Worm (Caenorhabditis elegans) whole organism, L3 larva: Measurements from ENCODE around the gene ptb-1.
A peak's percentile ranks its signal among the peaks of the same experiment; 100 is the strongest.

ENCODE experiments used
- ZK546.5 ChIP-seq: sonication (generic microtip); optimal IDR thresholded peaks from 2 replicates; lab custom pipeline; 2017; ENCODE audit warnings: missing biosample characterization, missing genetic modification characterization
- ama-1 ChIP-seq: fragments of 150-350 bp; optimal IDR thresholded peaks from 2 replicates; lab custom pipeline; 2018
- ceh-28 ChIP-seq: fragments of 150-350 bp; optimal IDR thresholded peaks from 2 replicates; lab custom pipeline; 2014; ENCODE audit warnings: missing biosample characterization, missing genetic modification reagents, missing genetic modification characterization
- ceh-82 ChIP-seq: fragments of 150-350 bp; optimal IDR thresholded peaks from 2 replicates; lab custom pipeline; 2014; ENCODE audit warnings: missing biosample characterization, missing genetic modification characterization
- daf-12 ChIP-seq: fragments of 150-350 bp; optimal IDR thresholded peaks from 2 replicates; lab custom pipeline; 2014; ENCODE audit warnings: missing biosample characterization, missing genetic modification reagents, missing genetic modification characterization
- egl-5 ChIP-seq: fragments of 150-350 bp; optimal IDR thresholded peaks from 2 replicates; lab custom pipeline; 2017; ENCODE audit warnings: missing biosample characterization, missing genetic modification reagents, missing genetic modification characterization, inconsistent platforms
- elt-1 ChIP-seq: fragments of 150-350 bp; optimal IDR thresholded peaks from 2 replicates; lab custom pipeline; 2014; ENCODE audit warnings: missing biosample characterization, missing genetic modification characterization
- elt-2 ChIP-seq: sonication (generic microtip); optimal IDR thresholded peaks from 2 replicates; lab custom pipeline; 2016; ENCODE audit warnings: missing genetic modification reagents, mild to moderate bottlenecking, missing genetic modification characterization, missing compliant biosample characterization
- elt-3 ChIP-seq, 3 experiments: fragments of 150-350 bp in 1 of 3; sonication (generic microtip) in 2 of 3; optimal IDR thresholded peaks; 2 replicates in 2 of 3; 4 replicates in 1 of 3; lab custom pipeline; 2014 to 2017; ENCODE audit warnings: missing biosample characterization in 3 of 3, missing genetic modification characterization in 3 of 3
- eor-1 ChIP-seq, 2 experiments: fragments of 150-350 bp; optimal IDR thresholded peaks; 2 replicates each; lab custom pipeline; 2014 to 2018; ENCODE audit warnings: missing biosample characterization in 2 of 2, missing genetic modification characterization in 2 of 2
- fkh-10 ChIP-seq: sonication (generic microtip); optimal IDR thresholded peaks from 2 replicates; lab custom pipeline; 2017; ENCODE audit warnings: missing biosample characterization, missing genetic modification reagents, missing genetic modification characterization
- lin-15B ChIP-seq: fragments of 150-350 bp; optimal IDR thresholded peaks from 2 replicates; lab custom pipeline; 2014; ENCODE audit warnings: missing biosample characterization, missing genetic modification characterization
- lin-39 ChIP-seq: fragments of 150-350 bp; optimal IDR thresholded peaks from 2 replicates; lab custom pipeline; 2018; ENCODE audit warnings: missing biosample characterization, missing genetic modification reagents, missing genetic modification characterization
- lsy-12 ChIP-seq: sonication (generic microtip); optimal IDR thresholded peaks from 2 replicates; lab custom pipeline; 2016; ENCODE audit warnings: mild to moderate bottlenecking, missing genetic modification characterization, missing compliant biosample characterization
- mdl-1 ChIP-seq: fragments of 150-350 bp; optimal IDR thresholded peaks from 2 replicates; lab custom pipeline; 2014; ENCODE audit warnings: missing biosample characterization, missing genetic modification characterization
- mml-1 ChIP-seq: fragments of 150-350 bp; sonication (generic microtip); optimal IDR thresholded peaks from 3 replicates; lab custom pipeline; 2014; ENCODE audit warnings: missing biosample characterization, missing genetic modification characterization
- nfya-1 ChIP-seq: sonication (generic microtip); optimal IDR thresholded peaks from 2 replicates; lab custom pipeline; 2017; ENCODE audit warnings: missing genetic modification characterization, mild to moderate bottlenecking, missing compliant biosample characterization, antibody characterized with exemption, moderate library complexity; ENCODE audit not compliant: insufficient read depth
- nhr-11 ChIP-seq: fragments of 150-350 bp; optimal IDR thresholded peaks from 2 replicates; lab custom pipeline; 2014; ENCODE audit warnings: missing biosample characterization, missing genetic modification characterization
- nhr-237 ChIP-seq: fragments of 150-350 bp; optimal IDR thresholded peaks from 2 replicates; lab custom pipeline; 2014; ENCODE audit warnings: missing biosample characterization, missing genetic modification characterization
- nhr-25 ChIP-seq: sonication (generic microtip); optimal IDR thresholded peaks from 2 replicates; lab custom pipeline; 2017; ENCODE audit warnings: missing biosample characterization, missing genetic modification characterization
- nhr-28 ChIP-seq: fragments of 150-350 bp; optimal IDR thresholded peaks from 2 replicates; lab custom pipeline; 2014; ENCODE audit warnings: missing biosample characterization, missing genetic modification characterization
- nhr-67 ChIP-seq: fragments of 150-350 bp; optimal IDR thresholded peaks from 2 replicates; lab custom pipeline; 2014; ENCODE audit warnings: missing biosample characterization, missing genetic modification characterization
- nhr-76 ChIP-seq: fragments of 150-350 bp; sonication (generic microtip); optimal IDR thresholded peaks from 5 replicates; lab custom pipeline; 2014; ENCODE audit warnings: missing biosample characterization, missing genetic modification characterization
- pha-4 ChIP-seq: fragments of 150-350 bp; optimal IDR thresholded peaks from 2 replicates; lab custom pipeline; 2014; ENCODE audit warnings: missing biosample characterization, missing genetic modification reagents, missing genetic modification characterization
- pqm-1 ChIP-seq: fragments of 150-350 bp; optimal IDR thresholded peaks from 2 replicates; lab custom pipeline; 2017; ENCODE audit warnings: missing biosample characterization, missing genetic modification characterization, inconsistent platforms
- sea-2 ChIP-seq: fragments of 150-350 bp; sonication (generic microtip); optimal IDR thresholded peaks from 4 replicates; lab custom pipeline; 2014; ENCODE audit warnings: missing biosample characterization, missing genetic modification reagents, missing genetic modification characterization
- skn-1 ChIP-seq: fragments of 150-350 bp; optimal IDR thresholded peaks from 2 replicates; lab custom pipeline; 2014; ENCODE audit warnings: missing biosample characterization, missing genetic modification characterization
- snpc-4 ChIP-seq: fragments of 150-350 bp; optimal IDR thresholded peaks from 2 replicates; lab custom pipeline; 2014; ENCODE audit warnings: missing biosample characterization, missing genetic modification characterization
- tbx-2 ChIP-seq: sonication (generic microtip); optimal IDR thresholded peaks from 2 replicates; lab custom pipeline; 2016; ENCODE audit warnings: mild to moderate bottlenecking, missing genetic modification characterization, missing compliant biosample characterization
- unc-39 ChIP-seq: sonication (generic microtip); optimal IDR thresholded peaks from 4 replicates; lab custom pipeline; 2017; ENCODE audit warnings: missing biosample characterization, missing genetic modification characterization
- ztf-4 ChIP-seq: fragments of 150-350 bp; optimal IDR thresholded peaks from 2 replicates; lab custom pipeline; 2014; ENCODE audit warnings: missing biosample characterization, missing genetic modification characterization

ptb-1 gene

ce11 chrII:10706038-10706437 is 30.6 kb downstream of the ptb-1 start:
- no peak for TF ChIP-seq ZK546.5 (tag; lab: Kevin White, UChicago)
- TF ChIP-seq nhr-25 (tag; lab: Kevin White, UChicago) = peak; percentile 18
- TF ChIP-seq fkh-10 (GFP tag; lab: Kevin White, UChicago) = peak; percentile 71

ce11 chrII:10706901-10707300 is 31.5 kb downstream of the ptb-1 start, which contains the start of gene col-80:
Gene col-80 (plus strand): TSS chrII:10707201.
- no peak for TF ChIP-seq elt-2 (tag; lab: Kevin White, UChicago)
- TF ChIP-seq ZK546.5 (tag; lab: Kevin White, UChicago) = no peak

ce11 chrII:10707439-10708096 is 32.2 kb downstream of the ptb-1 start:
- TF ChIP-seq lsy-12 (tag; lab: Kevin White, UChicago) (no peak), ama-1 (lab: Kevin White, UChicago) (no peak), nhr-67 (no peak), nhr-237 (tag; lab: Kevin White, UChicago) (no peak), ztf-4 (tag; lab: Kevin White, UChicago) (no peak), daf-12 (tag; lab: Kevin White, UChicago) (no peak), sea-2 (GFP tag; lab: Kevin White, UChicago) (no peak), pha-4 (tag; lab: Kevin White, UChicago) (no peak), ceh-28 (tag; lab: Kevin White, UChicago) (no peak), nhr-76 (no peak), egl-5 (tag; lab: Kevin White, UChicago) (no peak), lin-39 (no peak), nhr-28 (tag; lab: Kevin White, UChicago) (no peak), mdl-1 (tag; lab: Kevin White, UChicago) (no peak), nhr-25 (tag; lab: Kevin White, UChicago) (no peak), nfya-1 (tag; lab: Kevin White, UChicago) (no peak)
- TF ChIP-seq, all 47 proteins: peak for 0

ce11 chrII:10708660-10709059 is 33.3 kb downstream of the ptb-1 start, which contains the start of gene bli-1:
Gene bli-1 (plus strand): TSS chrII:10708960.
- TF ChIP-seq ama-1 (lab: Kevin White, UChicago) (no peak), ceh-82 (no peak), lin-39 (no peak), nhr-25 (tag; lab: Kevin White, UChicago) (no peak), ZK546.5 (tag; lab: Kevin White, UChicago) (no peak), eor-1 (tag; optimal IDR thresholded peaks at IDR 0.05; lab: Kevin White, UChicago) (no peak), elt-1 (tag; lab: Kevin White, UChicago) (no peak), ceh-28 (tag; lab: Kevin White, UChicago) (no peak), mml-1 (tag; lab: Kevin White, UChicago) (no peak), tbx-2 (tag; lab: Kevin White, UChicago) (no peak), lsy-12 (tag; lab: Kevin White, UChicago) (no peak), nhr-28 (tag; lab: Kevin White, UChicago) (no peak), skn-1 (no peak), sea-2 (GFP tag; lab: Kevin White, UChicago) (no peak), nhr-76 (no peak), pqm-1 (no peak), elt-3 (tag; optimal IDR thresholded peaks at IDR 0.05; lab: Kevin White, UChicago) (no peak), unc-39 (tag; lab: Kevin White, UChicago) (no peak)

- TF ChIP-seq snpc-4 (no peak), lin-15B (tag; lab: Kevin White, UChicago) (peak; percentile 47), nhr-11 (no peak)
- TF ChIP-seq, all 47 proteins: peak for 1
These were observed 39.0 kb downstream of the ptb-1 start, which contains the start of the genes dph-2 and C09G5.7 for ce11 chrII:10714262-10714933. Gene dph-2 (minus strand): TSS chrII:10714297. Gene C09G5.7 (plus strand): TSS chrII:10714883.
